Worm (Caenorhabditis elegans) whole organism, mixed stage, embryonic: Measurements from ENCODE around the gene Y56A3A.2.

Experiments used
- M03D4.4 ChIP-seq: sonication (generic microtip); optimal IDR thresholded peaks from 2 replicates; lab custom pipeline; 2017; ENCODE audit warnings: mild to moderate bottlenecking, missing genetic modification characterization, missing compliant biosample characterization
- bed-3 ChIP-seq: fragments of 200-800 bp; sonication (Bioruptor generic); optimal IDR thresholded peaks from 3 replicates; lab custom pipeline; 2018; ENCODE audit warnings: mild to moderate bottlenecking, missing genetic modification characterization, moderate library complexity, missing compliant biosample characterization
- blmp-1 ChIP-seq: fragments of 150-350 bp; optimal IDR thresholded peaks from 2 replicates; lab custom pipeline; 2014; ENCODE audit warnings: missing biosample characterization, missing genetic modification characterization
- ceh-39 ChIP-seq: fragments of 150-350 bp; optimal IDR thresholded peaks from 2 replicates; lab custom pipeline; 2014; ENCODE audit warnings: missing biosample characterization, missing genetic modification characterization
- ceh-43 ChIP-seq: fragments of 200-800 bp; sonication (Bioruptor generic); optimal IDR thresholded peaks from 2 replicates; lab custom pipeline; 2018; ENCODE audit warnings: mild to moderate bottlenecking, missing genetic modification characterization, moderate library complexity, missing compliant biosample characterization
- ceh-83 ChIP-seq: fragments of 200-800 bp; sonication (Bioruptor generic); optimal IDR thresholded peaks from 2 replicates; lab custom pipeline; 2018; ENCODE audit warnings: mild to moderate bottlenecking, missing genetic modification characterization, missing compliant biosample characterization
- cnd-1 ChIP-seq: fragments of 200-800 bp; sonication (Bioruptor generic); optimal IDR thresholded peaks from 2 replicates; lab custom pipeline; 2018; ENCODE audit warnings: mild to moderate bottlenecking, missing genetic modification characterization, missing compliant biosample characterization
- drap-1 ChIP-seq: fragments of 200-800 bp; sonication (Bioruptor generic); optimal IDR thresholded peaks from 3 replicates; lab custom pipeline; 2018; ENCODE audit warnings: mild to moderate bottlenecking, missing genetic modification characterization, missing compliant biosample characterization
- elt-1 ChIP-seq: sonication (generic microtip); optimal IDR thresholded peaks from 2 replicates; lab custom pipeline; 2017; ENCODE audit warnings: missing genetic modification characterization, mild to moderate bottlenecking, missing compliant biosample characterization, antibody characterized with exemption, moderate library complexity, borderline replicate concordance; ENCODE audit not compliant: insufficient read depth
- elt-3 ChIP-seq: fragments of 150-350 bp; optimal IDR thresholded peaks from 2 replicates; lab custom pipeline; 2014; ENCODE audit warnings: missing biosample characterization, missing genetic modification characterization
- flh-1 ChIP-seq: fragments of 200-800 bp; sonication (Bioruptor generic); optimal IDR thresholded peaks from 2 replicates; lab custom pipeline; 2018; ENCODE audit warnings: mild to moderate bottlenecking, missing genetic modification characterization, moderate library complexity, missing compliant biosample characterization
- ham-2 ChIP-seq: fragments of 200-800 bp; sonication (Bioruptor generic); optimal IDR thresholded peaks from 2 replicates; lab custom pipeline; 2018; ENCODE audit warnings: mild to moderate bottlenecking, missing genetic modification characterization, missing compliant biosample characterization
- hlh-1 ChIP-seq: fragments of 150-350 bp; optimal IDR thresholded peaks from 2 replicates; lab custom pipeline; 2014; ENCODE audit warnings: missing biosample characterization, missing genetic modification reagents, missing genetic modification characterization
- lin-13 ChIP-seq: fragments of 150-350 bp; optimal IDR thresholded peaks from 2 replicates; lab custom pipeline; 2014; ENCODE audit warnings: missing biosample characterization, missing genetic modification characterization
- lin-32 ChIP-seq: fragments of 200-800 bp; sonication (Bioruptor generic); optimal IDR thresholded peaks from 2 replicates; lab custom pipeline; 2018; ENCODE audit warnings: mild to moderate bottlenecking, missing genetic modification characterization, missing compliant biosample characterization
- lsy-2 ChIP-seq: fragments of 150-350 bp; optimal IDR thresholded peaks from 2 replicates; lab custom pipeline; 2014; ENCODE audit warnings: missing biosample characterization, missing genetic modification characterization
- mab-5 ChIP-seq: fragments of 150-350 bp; optimal IDR thresholded peaks from 2 replicates; lab custom pipeline; 2014; ENCODE audit warnings: missing biosample characterization, missing genetic modification characterization
- mep-1 ChIP-seq: fragments of 150-350 bp; optimal IDR thresholded peaks from 2 replicates; lab custom pipeline; 2017; ENCODE audit warnings: missing biosample characterization, missing genetic modification reagents, missing genetic modification characterization, inconsistent platforms
- mls-2 ChIP-seq: sonication (generic microtip); optimal IDR thresholded peaks from 2 replicates; lab custom pipeline; 2016; ENCODE audit warnings: mild to moderate bottlenecking, missing genetic modification characterization, moderate library complexity, missing compliant biosample characterization
- nhr-12 ChIP-seq: fragments of 150-350 bp; optimal IDR thresholded peaks from 2 replicates; lab custom pipeline; 2014; ENCODE audit warnings: missing biosample characterization, missing genetic modification characterization
- nhr-2 ChIP-seq: fragments of 150-350 bp; optimal IDR thresholded peaks from 2 replicates; lab custom pipeline; 2014; ENCODE audit warnings: missing biosample characterization, missing genetic modification characterization
- nhr-237 ChIP-seq: fragments of 150-350 bp; optimal IDR thresholded peaks from 2 replicates; lab custom pipeline; 2014; ENCODE audit warnings: missing biosample characterization, missing genetic modification characterization
- nhr-28 ChIP-seq: fragments of 150-350 bp; optimal IDR thresholded peaks from 2 replicates; lab custom pipeline; 2014; ENCODE audit warnings: missing biosample characterization, missing genetic modification characterization
- nhr-76 ChIP-seq: sonication (generic microtip); optimal IDR thresholded peaks from 2 replicates; lab custom pipeline; 2017; ENCODE audit warnings: missing biosample characterization, missing genetic modification characterization
- pha-4 ChIP-seq: fragments of 150-350 bp; optimal IDR thresholded peaks from 2 replicates; lab custom pipeline; 2018; ENCODE audit warnings: missing biosample characterization, missing genetic modification reagents, missing genetic modification characterization
- sem-2 ChIP-seq: fragments of 200-800 bp; sonication (Bioruptor generic); optimal IDR thresholded peaks from 2 replicates; lab custom pipeline; 2018; ENCODE audit warnings: mild to moderate bottlenecking, missing genetic modification characterization, missing compliant biosample characterization
- snpc-4 ChIP-seq: fragments of 150-350 bp; optimal IDR thresholded peaks from 2 replicates; lab custom pipeline; 2014; ENCODE audit warnings: missing biosample characterization, missing genetic modification characterization
- sptf-1 ChIP-seq: sonication (generic microtip); optimal IDR thresholded peaks from 2 replicates; lab custom pipeline; 2017; ENCODE audit warnings: mild to moderate bottlenecking, missing genetic modification characterization, moderate library complexity, missing compliant biosample characterization
- tbx-8 ChIP-seq: fragments of 200-800 bp; sonication (Bioruptor generic); optimal IDR thresholded peaks from 2 replicates; lab custom pipeline; 2018; ENCODE audit warnings: mild to moderate bottlenecking, missing genetic modification characterization, moderate library complexity, missing compliant biosample characterization
- unc-120 ChIP-seq: sonication (generic microtip); optimal IDR thresholded peaks from 2 replicates; lab custom pipeline; 2017; ENCODE audit warnings: missing genetic modification characterization, missing compliant biosample characterization; ENCODE audit not compliant: poor library complexity, severe bottlenecking
- unc-62 ChIP-seq: fragments of 150-350 bp; optimal IDR thresholded peaks from 2 replicates; lab custom pipeline; 2014; ENCODE audit warnings: missing biosample characterization, missing genetic modification reagents, missing genetic modification characterization
- zip-8 ChIP-seq: fragments of 150-350 bp; optimal IDR thresholded peaks from 2 replicates; lab custom pipeline; 2014; ENCODE audit warnings: missing biosample characterization, missing genetic modification characterization
- ztf-11 ChIP-seq: fragments of 150-350 bp; optimal IDR thresholded peaks from 2 replicates; lab custom pipeline; 2014; ENCODE audit warnings: missing biosample characterization, missing genetic modification characterization

Gene Y56A3A.2

ce11 chrIII:11843007-11843406, 19.0 kb downstream of the Y56A3A.2 start:
- TF ChIP-seq sptf-1 (tag; lab: Kevin White, UChicago) (no peak), nhr-2 (tag; lab: Kevin White, UChicago) (no peak), M03D4.4 (no peak), hlh-1 (tag; lab: Kevin White, UChicago) (no peak), unc-62 (GFP tag; lab: Kevin White, UChicago) (no peak), flh-1 (no peak), mep-1 (no peak), ztf-11 (tag; lab: Kevin White, UChicago) (no peak), ceh-83 (GFP tag; lab: Kevin White, UChicago) (no peak), drap-1 (GFP tag; lab: Kevin White, UChicago) (no peak), pha-4 (tag; lab: Kevin White, UChicago) (no peak), nhr-76 (no peak), tbx-8 (GFP tag; lab: Kevin White, UChicago) (no peak), zip-8 (tag; lab: Kevin White, UChicago) (no peak), blmp-1 (tag; lab: Kevin White, UChicago) (no peak), unc-120 (tag; lab: Kevin White, UChicago) (no peak)

ce11 chrIII:11841728-11842127, 20.3 kb downstream of the Y56A3A.2 start:
- no peak for TF ChIP-seq nhr-28
- no peak for TF ChIP-seq elt-3 (tag; lab: Kevin White, UChicago)
- no peak for TF ChIP-seq unc-62 (GFP tag; lab: Kevin White, UChicago)
- no peak for TF ChIP-seq ceh-83 (GFP tag; lab: Kevin White, UChicago)
- TF ChIP-seq lin-13 (tag; lab: Kevin White, UChicago), result no peak
- TF ChIP-seq mab-5 (tag; lab: Kevin White, UChicago), result no peak
- no peak for TF ChIP-seq pha-4 (tag; lab: Kevin White, UChicago)
- TF ChIP-seq cnd-1 (tag; lab: Kevin White, UChicago), result no peak
- TF ChIP-seq lsy-2 (tag; lab: Kevin White, UChicago), result no peak
- no peak for TF ChIP-seq sptf-1 (tag; lab: Kevin White, UChicago)
- no peak for TF ChIP-seq lin-32 (GFP tag; lab: Kevin White, UChicago)
- TF ChIP-seq ceh-39 (tag; lab: Kevin White, UChicago), result no peak
- TF ChIP-seq ceh-43 (GFP tag; lab: Kevin White, UChicago), result no peak
- no peak for TF ChIP-seq nhr-76
- TF ChIP-seq ham-2 (GFP tag; lab: Kevin White, UChicago), result no peak
- no peak for TF ChIP-seq blmp-1 (tag; lab: Kevin White, UChicago)
- TF ChIP-seq elt-1 (tag; lab: Kevin White, UChicago), result no peak
- TF ChIP-seq zip-8 (tag; lab: Kevin White, UChicago), result no peak
- TF ChIP-seq nhr-237, result no peak

- TF ChIP-seq pha-4 (tag; lab: Kevin White, UChicago) (no peak), ztf-11 (tag; lab: Kevin White, UChicago) (no peak), bed-3 (no peak), nhr-28 (no peak), blmp-1 (tag; lab: Kevin White, UChicago) (no peak), ceh-43 (GFP tag; lab: Kevin White, UChicago) (no peak), cnd-1 (tag; lab: Kevin White, UChicago) (no peak), nhr-76 (no peak), lin-32 (GFP tag; lab: Kevin White, UChicago) (no peak), ceh-39 (tag; lab: Kevin White, UChicago) (no peak), elt-1 (tag; lab: Kevin White, UChicago) (no peak), tbx-8 (GFP tag; lab: Kevin White, UChicago) (no peak), hlh-1 (tag; lab: Kevin White, UChicago) (no peak), snpc-4 (tag; lab: Kevin White, UChicago) (no peak), mls-2 (tag; lab: Kevin White, UChicago) (no peak), nhr-237 (no peak), flh-1 (no peak), zip-8 (tag; lab: Kevin White, UChicago) (no peak), nhr-12 (tag; lab: Kevin White, UChicago) (no peak)
These were observed 25.3 kb downstream of the Y56A3A.2 start for ce11 chrIII:11836734-11837133.

- TF ChIP-seq pha-4 (tag; lab: Kevin White, UChicago) (no peak), cnd-1 (tag; lab: Kevin White, UChicago) (no peak), zip-8 (tag; lab: Kevin White, UChicago) (peak; percentile 31), nhr-76 (no peak), sem-2 (GFP tag; lab: Kevin White, UChicago) (no peak), sptf-1 (tag; lab: Kevin White, UChicago) (no peak)
These were observed 26.0 kb downstream of the Y56A3A.2 start for ce11 chrIII:11836054-11836453.
